Fruit fly (Drosophila melanogaster) S2 (cell line): ENCODE measurements around the gene nkd.

Experiments used
- CG8478 ChIP-seq: fragments of >200 bp; optimal IDR thresholded peaks from 2 replicates; lab custom pipeline; 2018
- CTCF ChIP-seq, 2 experiments: fragments of >200 bp; optimal IDR thresholded peaks; 2 replicates each; lab custom pipeline; 2018

- TF ChIP-seq CTCF (optimal IDR thresholded peaks at IDR 0.05; lab: Kevin White, UChicago) (no peak), CG8478 (no peak)
These were observed at the start of gene nkd for dm6 chr3L:19045299-19046025.
